Worm (Caenorhabditis elegans): Measurements from ENCODE around the gene C15F1.8.

The C15F1.8 gene

DNA sequence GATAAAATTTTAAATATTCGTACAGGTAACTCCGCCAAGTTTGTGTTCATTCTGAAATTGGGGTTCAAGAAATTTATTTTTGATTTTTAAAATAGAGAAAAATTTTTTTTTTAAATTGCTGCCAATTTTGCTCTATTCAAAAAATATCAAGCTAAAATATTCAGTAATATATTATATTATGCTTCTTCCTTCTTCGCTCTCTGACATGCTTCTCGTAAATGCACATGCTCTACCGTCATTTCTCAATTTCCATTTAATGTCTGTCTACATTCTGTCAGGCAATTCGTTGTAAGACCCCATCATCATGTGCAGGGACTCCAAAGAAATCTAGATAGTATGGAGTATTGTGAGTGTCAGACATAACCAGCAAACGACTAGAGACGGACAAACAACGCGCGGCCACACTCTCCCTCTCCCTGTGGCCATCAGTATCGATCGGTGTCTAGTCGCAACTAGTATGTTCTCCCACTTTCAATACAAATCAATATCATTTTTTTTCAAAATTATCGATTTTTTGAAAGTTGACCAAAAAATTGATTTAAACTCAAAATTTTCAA lies 26.3 kb downstream of the C15F1.8 start, which contains the start of the genes malt-1 and ceh-38 (continued):
- TF ChIP-seq Y79H2A.3 (GFP tag; conservative IDR thresholded peaks at IDR 0.05), result no peak

DNA sequence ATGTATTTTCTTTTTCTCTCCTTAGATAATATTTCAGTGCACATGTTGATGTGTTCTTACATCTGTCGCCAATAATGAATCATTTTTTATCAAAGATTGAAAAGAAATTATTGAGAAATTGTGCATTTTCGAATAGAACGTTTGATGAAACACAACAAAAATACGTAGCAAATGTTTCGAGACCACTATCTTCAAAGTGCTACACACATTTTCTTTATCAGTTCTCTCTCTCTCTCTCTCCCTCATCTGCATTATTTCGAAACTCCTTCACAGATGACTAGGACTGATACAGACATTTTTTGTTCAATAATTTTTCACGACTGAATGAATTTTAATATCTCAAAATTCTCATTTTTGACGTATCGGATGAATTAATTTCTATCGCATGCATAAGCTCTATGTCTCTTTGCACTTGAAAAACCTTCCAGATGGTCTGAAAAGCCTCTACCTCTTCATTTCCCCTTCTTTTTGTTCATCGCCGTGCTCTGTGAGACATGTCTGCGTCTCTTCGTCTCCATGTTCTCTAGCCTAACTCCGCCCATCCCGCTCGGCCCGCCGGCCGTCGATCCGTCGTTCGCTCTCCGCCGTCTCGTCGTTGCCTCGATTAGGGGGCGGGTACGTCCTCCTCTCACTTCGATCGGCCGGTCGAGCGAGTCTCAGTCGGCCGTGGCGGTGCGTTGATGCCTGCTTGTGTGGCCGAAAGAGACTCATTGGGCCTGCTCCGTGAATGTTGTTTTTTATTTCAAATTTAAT lies 34.2 kb downstream of the C15F1.8 start:
- TF ChIP-seq F55B11.4 (tag; optimal IDR thresholded peaks at IDR 0.05; ENCODE audit: borderline replicate concordance, insufficient read depth), result no peak
- TF ChIP-seq hmg-1.2 (GFP tag; IDR thresholded peaks at IDR 0.05), result peak; percentile 67; the same call in 1 of the 2 replicates
- peak; percentile 23 for TF ChIP-seq F52B5.7 (tag; optimal IDR thresholded peaks at IDR 0.05)
- no peak; the same call in 1 of the 2 replicates for TF ChIP-seq cebp-1 (GFP tag; IDR thresholded peaks at IDR 0.05)
- peak; percentile 82 for TF ChIP-seq cebp-1 (tag; optimal IDR thresholded peaks at IDR 0.05)
- TF ChIP-seq ceh-27 (GFP tag; optimal IDR thresholded peaks at IDR 0.05), result peak; percentile 48
- TF ChIP-seq dox-1 (GFP tag; IDR thresholded peaks at IDR 0.05), result peak; percentile 31; the same call in 1 of the 2 replicates
- TF ChIP-seq atf-7 (tag; optimal IDR thresholded peaks at IDR 0.05), result no peak
- TF ChIP-seq madf-10 (tag; optimal IDR thresholded peaks at IDR 0.05), result peak; percentile 89
- TF ChIP-seq F22D6.2 (tag; optimal IDR thresholded peaks at IDR 0.05), result no peak
- TF ChIP-seq zfh-2 (GFP tag; conservative IDR thresholded peaks at IDR 0.05), result peak; percentile 98
- 0 out of 2 replicates have a peak, but pooled peaks have one; percentile 14 for TF ChIP-seq nfyb-1 (GFP tag; IDR thresholded peaks at IDR 0.05)
- peak; percentile 86; the same call in 1 of the 2 replicates for TF ChIP-seq egrh-3 (GFP tag; IDR thresholded peaks at IDR 0.05)
- no peak for TF ChIP-seq let-526 (GFP tag; IDR thresholded peaks at IDR 0.05)
- peak; percentile 51 for TF ChIP-seq unc-62 (GFP tag; optimal IDR thresholded peaks at IDR 0.05)
- TF ChIP-seq repo-1 (tag; optimal IDR thresholded peaks at IDR 0.05), result no peak
- peak; percentile 28 for TF ChIP-seq K12H6.12 (tag; optimal IDR thresholded peaks at IDR 0.05)
- no peak for TF ChIP-seq C06A6.2 (GFP tag; conservative IDR thresholded peaks at IDR 0.05)
- no peak for TF ChIP-seq hmg-20 (GFP tag; IDR thresholded peaks at IDR 0.05)
- no peak for TF ChIP-seq snpc-3.4 (tag; optimal IDR thresholded peaks at IDR 0.05)
- TF ChIP-seq ceh-91 (GFP tag; IDR thresholded peaks at IDR 0.05), result 0 out of 2 replicates have a peak, but pooled peaks have one; percentile 18
- no peak for TF ChIP-seq cebp-2 (GFP tag; IDR thresholded peaks at IDR 0.05)
- no peak for TF ChIP-seq ama-1 (optimal IDR thresholded peaks at IDR 0.05)
- TF ChIP-seq ama-1 (GFP tag; optimal IDR thresholded peaks at IDR 0.05), result no peak
- TF ChIP-seq ets-4 (GFP tag; optimal IDR thresholded peaks at IDR 0.05), result peak; percentile 2
- peak; percentile 65 for TF ChIP-seq nhr-80 (tag; optimal IDR thresholded peaks at IDR 0.05)

DNA sequence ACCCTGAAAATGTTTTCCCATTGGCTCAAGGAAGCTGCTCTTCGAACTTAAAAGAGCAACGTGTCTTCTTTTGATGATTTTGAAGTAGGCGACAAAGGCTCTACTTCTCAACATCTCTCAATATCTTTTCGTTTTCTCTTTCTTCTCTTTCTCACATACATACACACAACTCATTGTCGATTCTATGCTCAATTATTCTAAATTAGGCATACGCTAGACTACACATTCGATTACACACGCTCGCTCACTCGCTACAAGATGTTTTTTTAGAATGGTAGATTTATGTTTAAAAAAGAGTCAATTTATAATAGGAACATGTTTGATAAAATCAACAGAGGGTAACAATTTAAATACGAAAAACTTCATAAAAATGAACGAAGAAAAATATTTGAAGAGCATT lies 36.1 kb downstream of the C15F1.8 start:
- TF ChIP-seq athp-1 (tag; optimal IDR thresholded peaks at IDR 0.05) (no peak), ztf-22 (GFP tag; optimal IDR thresholded peaks at IDR 0.05) (no peak), xnd-1 (tag; optimal IDR thresholded peaks at IDR 0.05) (no peak), F37B4.10 (GFP tag; IDR thresholded peaks at IDR 0.05) (no peak), hmg-1.2 (GFP tag; IDR thresholded peaks at IDR 0.05) (no peak), ztf-6 (GFP tag; IDR thresholded peaks at IDR 0.05) (no peak), madf-10 (tag; optimal IDR thresholded peaks at IDR 0.05) (no peak), nfya-2 (GFP tag; IDR thresholded peaks at IDR 0.05) (no peak), chd-7 (tag; optimal IDR thresholded peaks at IDR 0.05) (no peak), lag-1 (GFP tag; IDR thresholded peaks at IDR 0.05) (no peak), nfyb-1 (GFP tag; IDR thresholded peaks at IDR 0.05) (no peak), ekl-4 (GFP tag; IDR thresholded peaks at IDR 0.05) (no peak), cebp-2 (GFP tag; IDR thresholded peaks at IDR 0.05) (no peak), atf-7 (tag; optimal IDR thresholded peaks at IDR 0.05) (no peak), F22D6.2 (tag; optimal IDR thresholded peaks at IDR 0.05) (no peak)
